Fruit fly (Drosophila melanogaster): ENCODE data around the gene NK7.1.

- TF ChIP-seq Mnt (GFP tag; optimal IDR thresholded peaks at IDR 0.05) (no peak), CG7101 (tag; optimal IDR thresholded peaks at IDR 0.05) (no peak), Crg-1 (GFP tag; optimal IDR thresholded peaks at IDR 0.05) (no peak), CG1620 (GFP tag; optimal IDR thresholded peaks at IDR 0.05) (no peak), CG5204 (GFP tag; optimal IDR thresholded peaks at IDR 0.05) (no peak), ovo (GFP tag; optimal IDR thresholded peaks at IDR 0.05) (no peak), cic (GFP tag; optimal IDR thresholded peaks at IDR 0.05) (no peak), kay (GFP tag; ENCODE audit: borderline replicate concordance) (no peak), CG12768 (GFP tag; optimal IDR thresholded peaks at IDR 0.05) (no peak), CG14711 (tag; optimal IDR thresholded peaks at IDR 0.05) (no peak), pad (GFP tag; optimal IDR thresholded peaks at IDR 0.05) (peak; percentile 46)
These were observed 64.6 kb downstream of the NK7.1 start for dm6 chr3R:14307972-14308673.

All from whole organism, adult.